Fruit fly (Drosophila melanogaster) whole organism, embryonic: ENCODE data around the gene CG6726.

Experiments used
- Atf6 ChIP-seq: fragments of 200-800 bp; sonication (Bioruptor generic); IDR thresholded peaks from 2 replicates; pipeline ENCODE4 v1.3.6; 2022; ENCODE audit warnings: missing biosample characterization, missing genetic modification characterization
- B-H2 ChIP-seq: fragments of 200-800 bp; sonication (Bioruptor generic); optimal IDR thresholded peaks from 2 replicates; lab custom pipeline; 2018; ENCODE audit warnings: missing biosample characterization, mild to moderate bottlenecking, missing genetic modification characterization
- CG10321 ChIP-seq: fragments of 200-800 bp; sonication (Bioruptor generic); IDR thresholded peaks from 2 replicates; pipeline ENCODE4 v1.3.6; 2022; ENCODE audit warnings: missing biosample characterization, missing genetic modification characterization
- CG11560 ChIP-seq: fragments of 200-800 bp; sonication (Bioruptor generic); IDR thresholded peaks from 3 replicates; pipeline ENCODE4 v1.3.6; 2022; ENCODE audit warnings: missing biosample characterization, missing genetic modification characterization
- CG12155 ChIP-seq: fragments of 200-800 bp; sonication (Bioruptor generic); optimal IDR thresholded peaks from 3 replicates; lab custom pipeline; 2016; ENCODE audit warnings: missing biosample characterization, missing genetic modification characterization
- CG1233 ChIP-seq: fragments of 200-800 bp; sonication (Bioruptor generic); optimal IDR thresholded peaks from 4 replicates; lab custom pipeline; 2018; ENCODE audit warnings: missing biosample characterization, mild to moderate bottlenecking, missing genetic modification characterization
- CG15479 ChIP-seq: fragments of 200-800 bp; sonication (Bioruptor generic); optimal IDR thresholded peaks from 3 replicates; lab custom pipeline; 2019; ENCODE audit warnings: missing biosample characterization, mild to moderate bottlenecking, missing genetic modification characterization, moderate library complexity
- CG1602 ChIP-seq: fragments of 200-800 bp; sonication (Bioruptor generic); optimal IDR thresholded peaks from 3 replicates; lab custom pipeline; 2016; ENCODE audit warnings: missing biosample characterization, missing genetic modification characterization
- CG17361 ChIP-seq: fragments of 200-800 bp; sonication (Bioruptor generic); IDR thresholded peaks from 3 replicates; pipeline ENCODE4 v1.3.6; 2022; ENCODE audit warnings: missing biosample characterization, missing genetic modification characterization
- CG18262 ChIP-seq: fragments of 200-800 bp; optimal IDR thresholded peaks from 3 replicates; lab custom pipeline; 2019; ENCODE audit warnings: missing biosample characterization, mild to moderate bottlenecking, missing genetic modification characterization, moderate library complexity
- CG2712 ChIP-seq: fragments of 200-800 bp; optimal IDR thresholded peaks from 3 replicates; lab custom pipeline; 2019; ENCODE audit warnings: missing biosample characterization, mild to moderate bottlenecking, missing genetic modification characterization, moderate library complexity
- CG2889 ChIP-seq: fragments of 200-800 bp; sonication (Bioruptor generic); IDR thresholded peaks from 3 replicates; pipeline ENCODE4 v1.3.6; 2022; ENCODE audit warnings: missing biosample characterization, missing genetic modification characterization
- CG32767 ChIP-seq: fragments of 200-800 bp; sonication (Bioruptor generic); IDR thresholded peaks from 2 replicates; pipeline ENCODE4 v1.3.6; 2022; ENCODE audit warnings: missing biosample characterization, missing genetic modification characterization
- CG4404 ChIP-seq: fragments of 200-800 bp; sonication (Bioruptor generic); IDR thresholded peaks from 2 replicates; pipeline ENCODE4 v1.3.6; 2022; ENCODE audit warnings: missing biosample characterization, missing genetic modification characterization
- CG5953 ChIP-seq: fragments of 200-800 bp; sonication (Bioruptor generic); IDR thresholded peaks from 2 replicates; pipeline ENCODE4 v1.3.6; 2022; ENCODE audit warnings: missing biosample characterization, missing genetic modification characterization
- CG6689 ChIP-seq: fragments of 200-800 bp; sonication (Bioruptor generic); IDR thresholded peaks from 2 replicates; pipeline ENCODE4 v1.3.6; 2022; ENCODE audit warnings: missing biosample characterization, missing genetic modification characterization
- CG6813 ChIP-seq: fragments of 200-800 bp; sonication (Bioruptor generic); optimal IDR thresholded peaks from 2 replicates; lab custom pipeline; 2017; ENCODE audit warnings: missing biosample characterization, missing genetic modification characterization, mild to moderate bottlenecking, moderate library complexity, missing genetic modification reagents
- CG7271 ChIP-seq: fragments of 200-800 bp; sonication (Bioruptor generic); optimal IDR thresholded peaks from 2 replicates; lab custom pipeline; 2018; ENCODE audit warnings: missing biosample characterization, mild to moderate bottlenecking, missing genetic modification characterization, moderate library complexity
- CG9727 ChIP-seq: fragments of 200-800 bp; sonication (Bioruptor generic); optimal IDR thresholded peaks from 3 replicates; lab custom pipeline; 2017; ENCODE audit warnings: missing biosample characterization, mild to moderate bottlenecking, missing genetic modification characterization
- Hmr ChIP-seq: fragments of 200-800 bp; sonication (Bioruptor generic); optimal IDR thresholded peaks from 3 replicates; lab custom pipeline; 2017; ENCODE audit warnings: mild to moderate bottlenecking, missing biosample characterization, missing genetic modification reagents, missing genetic modification characterization
- Kr ChIP-seq: fragments of 200-800 bp; sonication (Bioruptor generic); optimal IDR thresholded peaks from 2 replicates; lab custom pipeline; 2017; ENCODE audit warnings: missing biosample characterization, mild to moderate bottlenecking, missing genetic modification characterization
- Med ChIP-seq: fragments of 200-800 bp; sonication (Bioruptor generic); peaks from one replicate; lab custom pipeline; 2016; ENCODE audit warnings: missing biosample characterization, missing genetic modification characterization, mild to moderate bottlenecking, inconsistent platforms, moderate library complexity
- Nf-YB ChIP-seq: fragments of 200-800 bp; sonication (Bioruptor generic); optimal IDR thresholded peaks from 3 replicates; lab custom pipeline; 2019; ENCODE audit warnings: missing biosample characterization, mild to moderate bottlenecking, missing genetic modification characterization, moderate library complexity
- Taf1 ChIP-seq: fragments of 200-800 bp; sonication (Bioruptor generic); IDR thresholded peaks from 2 replicates; pipeline ENCODE4 v1.3.6; 2022; ENCODE audit warnings: missing biosample characterization, missing genetic modification characterization
- Xrp1 ChIP-seq: fragments of 200-800 bp; sonication (Bioruptor generic); IDR thresholded peaks from 2 replicates; pipeline ENCODE4 v1.3.6; 2022; ENCODE audit warnings: missing biosample characterization, missing genetic modification characterization
- ac ChIP-seq: fragments of 200-800 bp; sonication (Bioruptor generic); optimal IDR thresholded peaks from 3 replicates; lab custom pipeline; 2017; ENCODE audit warnings: missing biosample characterization, mild to moderate bottlenecking, missing genetic modification characterization
- cg ChIP-seq: fragments of 200-800 bp; sonication (Bioruptor generic); optimal IDR thresholded peaks from 3 replicates; lab custom pipeline; 2019; ENCODE audit warnings: missing biosample characterization, mild to moderate bottlenecking, missing genetic modification characterization, moderate library complexity
- dimm ChIP-seq: fragments of 200-800 bp; sonication (Bioruptor generic); IDR thresholded peaks from 2 replicates; pipeline ENCODE4 v1.3.6; 2022; ENCODE audit warnings: missing biosample characterization, missing genetic modification characterization
- dpn ChIP-seq, 2 experiments: fragments of 200-800 bp; sonication (Bioruptor generic); optimal IDR thresholded peaks; 3 replicates each; lab custom pipeline; 2016; ENCODE audit warnings: missing biosample characterization in 2 of 2, missing genetic modification characterization in 2 of 2
- esg ChIP-seq: fragments of 200-800 bp; sonication (Bioruptor generic); conservative IDR thresholded peaks from 2 replicates; pipeline ENCODE4 v1.3.6; 2022; ENCODE audit warnings: missing biosample characterization, missing genetic modification characterization
- fd102C ChIP-seq: fragments of 200-800 bp; sonication (Bioruptor generic); optimal IDR thresholded peaks from 2 replicates; lab custom pipeline; 2018; ENCODE audit warnings: missing biosample characterization, mild to moderate bottlenecking, missing genetic modification characterization, moderate library complexity
- gcm ChIP-seq: fragments of 200-800 bp; sonication (Bioruptor generic); optimal IDR thresholded peaks from 2 replicates; lab custom pipeline; 2019; ENCODE audit warnings: missing biosample characterization, mild to moderate bottlenecking, missing genetic modification characterization, moderate library complexity
- gt ChIP-seq: fragments of 200-800 bp; sonication (Bioruptor generic); IDR thresholded peaks from 2 replicates; pipeline ENCODE4 v1.3.6; 2022; ENCODE audit warnings: missing biosample characterization, missing genetic modification characterization
- her ChIP-seq: fragments of 200-800 bp; sonication (Bioruptor generic); optimal IDR thresholded peaks from 2 replicates; lab custom pipeline; 2016; ENCODE audit warnings: missing biosample characterization, missing genetic modification characterization
- hkb ChIP-seq, 2 experiments: fragments of 200-800 bp in 1 of 2; fragments of >200 bp in 1 of 2; sonication (Bioruptor generic) in 1 of 2; IDR thresholded peaks in 1 of 2; optimal IDR thresholded peaks in 1 of 2; 2 replicates each; pipeline versions ENCODE4 v1.3.6 to Lab custom; 2017 to 2022; ENCODE audit warnings: missing biosample characterization in 1 of 2, missing genetic modification characterization in 1 of 2
- lmd ChIP-seq: fragments of 200-800 bp; sonication (Bioruptor generic); IDR thresholded peaks from 2 replicates; pipeline ENCODE4 v1.3.6; 2022; ENCODE audit warnings: missing biosample characterization, missing genetic modification characterization
- lola ChIP-seq, 3 experiments: fragments of >200 bp in 2 of 3; fragments of 200-800 bp in 1 of 3; sonication (Bioruptor generic) in 1 of 3; optimal IDR thresholded peaks; 2 replicates each; lab custom pipeline; 2017 to 2019; ENCODE audit warnings: missing biosample characterization in 3 of 3, missing genetic modification characterization in 3 of 3, mild to moderate bottlenecking in 1 of 3, moderate library complexity in 1 of 3
- phol ChIP-seq: fragments of 200-800 bp; sonication (Bioruptor generic); optimal IDR thresholded peaks from 3 replicates; lab custom pipeline; 2018; ENCODE audit warnings: missing biosample characterization, mild to moderate bottlenecking, missing genetic modification characterization, moderate library complexity
- prd ChIP-seq, 3 experiments: fragments of >200 bp in 2 of 3; fragments of 200-800 bp in 1 of 3; sonication (Bioruptor generic) in 1 of 3; optimal IDR thresholded peaks in 2 of 3; IDR thresholded peaks in 1 of 3; 2 replicates in 2 of 3; 3 replicates in 1 of 3; pipeline versions ENCODE4 v1.3.6 to Lab custom; 2017 to 2022; ENCODE audit warnings: missing biosample characterization in 1 of 3, missing genetic modification characterization in 1 of 3
- row ChIP-seq: fragments of 200-800 bp; sonication (Bioruptor generic); IDR thresholded peaks from 3 replicates; pipeline ENCODE4 v1.3.6; 2022; ENCODE audit warnings: missing biosample characterization, missing genetic modification characterization
- sens ChIP-seq: fragments of 200-800 bp; sonication (Bioruptor generic); peaks from one replicate; lab custom pipeline; 2016; ENCODE audit warnings: missing biosample characterization, missing genetic modification characterization
- sens-2 ChIP-seq: fragments of 200-800 bp; sonication (Bioruptor generic); IDR thresholded peaks from 2 replicates; pipeline ENCODE4 v1.3.6; 2022; ENCODE audit warnings: missing biosample characterization, missing genetic modification characterization
- trem ChIP-seq: fragments of 200-800 bp; optimal IDR thresholded peaks from 3 replicates; lab custom pipeline; 2019; ENCODE audit warnings: missing biosample characterization, mild to moderate bottlenecking, missing genetic modification characterization, moderate library complexity
- zen ChIP-seq: fragments of 200-800 bp; sonication (Bioruptor generic); optimal IDR thresholded peaks from 3 replicates; lab custom pipeline; 2018; ENCODE audit warnings: missing biosample characterization, mild to moderate bottlenecking, missing genetic modification characterization, moderate library complexity
- zf30C ChIP-seq: fragments of 200-800 bp; sonication (Bioruptor generic); optimal IDR thresholded peaks from 3 replicates; lab custom pipeline; 2018; ENCODE audit warnings: missing biosample characterization, mild to moderate bottlenecking, missing genetic modification characterization
- zfh1 ChIP-seq: fragments of 200-800 bp; sonication (Bioruptor generic); IDR thresholded peaks from 3 replicates; pipeline ENCODE4 v1.3.6; 2022; ENCODE audit warnings: missing biosample characterization, missing genetic modification characterization

CG6726 gene

dm6 chr3R:23132299-23132698 is 40.8 kb downstream of the CG6726 start:
- TF ChIP-seq Med (GFP tag; lab: Kevin White, UChicago) (peak; percentile 10), her (GFP tag; lab: Kevin White, UChicago) (no peak), CG1233 (no peak)

- peak in 1 of 3 experiments; percentile 5 for TF ChIP-seq lola (GFP tag; optimal IDR thresholded peaks at IDR 0.05; lab: Kevin White, UChicago)
- 0 out of 2 replicates have a peak, but pooled peaks have one; percentile 5 for TF ChIP-seq sens-2 (GFP tag; lab: Robert Waterston, UW)
- TF ChIP-seq Atf6 (GFP tag; lab: Robert Waterston, UW), result no peak
- peak; percentile 83 for TF ChIP-seq sens
- peak; percentile 64 for TF ChIP-seq CG9727
- no peak for TF ChIP-seq Taf1
- TF ChIP-seq trem (tag; lab: Kevin White, UChicago), result no peak
- TF ChIP-seq Nf-YB (GFP tag; lab: Kevin White, UChicago), result peak; percentile 85
- TF ChIP-seq phol (tag; lab: Kevin White, UChicago), result peak; percentile 36
- peak; percentile 90 for TF ChIP-seq CG10321 (GFP tag; lab: Robert Waterston, UW)
- TF ChIP-seq CG15479, result peak; percentile 31
- no peak for TF ChIP-seq dimm (GFP tag; lab: Robert Waterston, UW)
- peak; percentile 65 for TF ChIP-seq CG7271 (tag; lab: Kevin White, UChicago)
- TF ChIP-seq CG2712 (tag; lab: Kevin White, UChicago), result peak; percentile 48
- 0 out of 3 replicates have a peak, but pooled peaks have one; percentile 33 for TF ChIP-seq row (GFP tag; lab: Robert Waterston, UW)
- 0 out of 2 replicates have a peak, but pooled peaks have one; percentile 18 for TF ChIP-seq CG32767 (GFP tag; lab: Robert Waterston, UW)
- 0 out of 3 replicates have a peak, but pooled peaks have one; percentile 40 for TF ChIP-seq CG17361
- TF ChIP-seq CG2889 (GFP tag; lab: Robert Waterston, UW), result no peak
- peak; percentile 80 for TF ChIP-seq zf30C (GFP tag; lab: Kevin White, UChicago)
- peak; percentile 37 for TF ChIP-seq zen (tag; lab: Kevin White, UChicago)
- peak; percentile 44 for TF ChIP-seq ac (GFP tag; lab: Kevin White, UChicago)
- TF ChIP-seq CG12155 (GFP tag; lab: Kevin White, UChicago), result no peak
- TF ChIP-seq CG1233, result peak; percentile 25
- TF ChIP-seq Kr (GFP tag; lab: Kevin White, UChicago), result peak; percentile 77
- TF ChIP-seq CG11560 (tag; lab: Robert Waterston, UW), result no peak
- TF ChIP-seq fd102C (GFP tag; lab: Kevin White, UChicago), result peak; percentile 85
- peak; percentile 28 for TF ChIP-seq CG1602
- no peak for TF ChIP-seq CG6689
- 0 out of 2 replicates have a peak, but pooled peaks have one; percentile 7 for TF ChIP-seq esg (GFP tag; lab: Robert Waterston, UW)
- peak in 1 of 2 experiments; percentile 13 for TF ChIP-seq dpn (GFP tag; optimal IDR thresholded peaks at IDR 0.05; lab: Kevin White, UChicago)
- TF ChIP-seq gcm (GFP tag; lab: Kevin White, UChicago), result peak; percentile 56
- peak; percentile 57 for TF ChIP-seq cg (GFP tag; lab: Kevin White, UChicago)
- TF ChIP-seq gt (GFP tag; lab: Robert Waterston, UW), result no peak
- TF ChIP-seq B-H2 (GFP tag; lab: Kevin White, UChicago), result no peak
- no peak for TF ChIP-seq hkb (optimal IDR thresholded peaks at IDR 0.05; lab: Kevin White, UChicago)
- 0 out of 2 replicates have a peak, but pooled peaks have one; percentile 25 for TF ChIP-seq hkb (GFP tag; IDR thresholded peaks at IDR 0.05; lab: Robert Waterston, UW)
- TF ChIP-seq Hmr (GFP tag; lab: Kevin White, UChicago), result no peak
- peak; percentile 29; the same call in 1 of the 2 replicates for TF ChIP-seq lmd
- TF ChIP-seq zfh1, result peak; percentile 34; the same call in 1 of the 3 replicates
- TF ChIP-seq CG4404 (GFP tag; lab: Robert Waterston, UW), result peak; percentile 29; the same call in 1 of the 2 replicates
- TF ChIP-seq CG6813 (GFP tag; lab: Kevin White, UChicago), result peak; percentile 40
- TF ChIP-seq Xrp1 (GFP tag; lab: Robert Waterston, UW), result peak; percentile 55; the same call in 1 of the 2 replicates
- 0 out of 2 replicates have a peak, but pooled peaks have one; percentile 34 for TF ChIP-seq CG5953 (GFP tag; lab: Robert Waterston, UW)
- TF ChIP-seq prd (optimal IDR thresholded peaks at IDR 0.05; lab: Kevin White, UChicago), result no peak
- peak; percentile 59; the same call in 2 of the 3 replicates for TF ChIP-seq prd (GFP tag; IDR thresholded peaks at IDR 0.05; lab: Robert Waterston, UW)
- peak; percentile 51 for TF ChIP-seq CG18262 (tag; lab: Kevin White, UChicago)
Measured at dm6 chr3R:23133301-23133828, 41.8 kb downstream of the CG6726 start.
